Fruit fly (Drosophila melanogaster) whole organism, prepupa: ENCODE results near the gene CG12713.

ENCODE experiments used
- Blimp-1 ChIP-seq: fragments of 200-800 bp; sonication (Bioruptor generic); optimal IDR thresholded peaks from 3 replicates; lab custom pipeline; 2017; ENCODE audit warnings: missing biosample characterization, missing genetic modification characterization, mild to moderate bottlenecking, moderate library complexity, missing genetic modification reagents
- CG10631 ChIP-seq: fragments of 200-800 bp; sonication (Bioruptor generic); optimal IDR thresholded peaks from 2 replicates; lab custom pipeline; 2016; ENCODE audit warnings: missing biosample characterization, missing genetic modification characterization
- CG10669 ChIP-seq: fragments of 200-800 bp; sonication (Bioruptor generic); optimal IDR thresholded peaks from 3 replicates; lab custom pipeline; 2018; ENCODE audit warnings: missing biosample characterization, mild to moderate bottlenecking, missing genetic modification characterization, moderate library complexity
- CG11294 ChIP-seq: fragments of 200-800 bp; sonication (Bioruptor generic); IDR thresholded peaks from 2 replicates; pipeline ENCODE4 v1.3.6; 2022; ENCODE audit warnings: missing biosample characterization, missing genetic modification characterization
- CG11762 ChIP-seq: fragments of 200-800 bp; sonication (Bioruptor generic); optimal IDR thresholded peaks from 3 replicates; lab custom pipeline; 2016; ENCODE audit warnings: missing biosample characterization, missing genetic modification characterization; ENCODE audit not compliant: insufficient read depth
- CG11902 ChIP-seq: fragments of 200-800 bp; sonication (Bioruptor generic); optimal IDR thresholded peaks from 3 replicates; lab custom pipeline; 2016; ENCODE audit warnings: missing biosample characterization, missing genetic modification characterization
- CG15336 ChIP-seq: fragments of 200-800 bp; sonication (Bioruptor generic); IDR thresholded peaks from 2 replicates; pipeline ENCODE4 v1.3.6; 2022; ENCODE audit warnings: missing biosample characterization, missing genetic modification characterization
- CG1621 ChIP-seq: fragments of 200-800 bp; sonication (Bioruptor generic); optimal IDR thresholded peaks from 3 replicates; lab custom pipeline; 2018; ENCODE audit warnings: missing biosample characterization, mild to moderate bottlenecking, missing genetic modification characterization
- CG3032 ChIP-seq: fragments of 200-800 bp; optimal IDR thresholded peaks from 2 replicates; lab custom pipeline; 2019; ENCODE audit warnings: missing biosample characterization, mild to moderate bottlenecking, missing genetic modification characterization, moderate library complexity
- CG31627 ChIP-seq: fragments of 200-800 bp; sonication (Bioruptor generic); optimal IDR thresholded peaks from 3 replicates; lab custom pipeline; 2016; ENCODE audit warnings: missing biosample characterization, missing genetic modification characterization
- CG32006 ChIP-seq: fragments of 200-800 bp; sonication (Bioruptor generic); optimal IDR thresholded peaks from 3 replicates; lab custom pipeline; 2017; ENCODE audit warnings: missing biosample characterization, mild to moderate bottlenecking, missing genetic modification characterization
- CG3919 ChIP-seq: fragments of 200-800 bp; sonication (Bioruptor generic); optimal IDR thresholded peaks from 3 replicates; lab custom pipeline; 2016; ENCODE audit warnings: missing biosample characterization, missing genetic modification characterization
- CG6163 ChIP-seq: fragments of 200-800 bp; sonication (Bioruptor generic); IDR thresholded peaks from 3 replicates; pipeline ENCODE4 v1.3.6; 2022; ENCODE audit warnings: missing biosample characterization, missing genetic modification characterization
- CG6276 ChIP-seq: fragments of 200-800 bp; sonication (Bioruptor generic); optimal IDR thresholded peaks from 2 replicates; lab custom pipeline; 2017; ENCODE audit warnings: missing biosample characterization, mild to moderate bottlenecking, missing genetic modification characterization
- CG6792 ChIP-seq: fragments of 200-800 bp; sonication (Bioruptor generic); optimal IDR thresholded peaks from 3 replicates; lab custom pipeline; 2016; ENCODE audit warnings: missing biosample characterization, missing genetic modification characterization
- CG6808 ChIP-seq: fragments of 200-800 bp; sonication (Bioruptor generic); optimal IDR thresholded peaks from 3 replicates; lab custom pipeline; 2017; ENCODE audit warnings: missing biosample characterization, missing genetic modification characterization, mild to moderate bottlenecking, moderate library complexity, missing genetic modification reagents
- CG8119 ChIP-seq: fragments of 200-800 bp; sonication (Bioruptor generic); IDR thresholded peaks from 3 replicates; pipeline ENCODE4 v1.3.6; 2022; ENCODE audit warnings: missing biosample characterization, missing genetic modification characterization
- CG8319 ChIP-seq: fragments of 200-800 bp; sonication (Bioruptor generic); optimal IDR thresholded peaks from 3 replicates; lab custom pipeline; 2016; ENCODE audit warnings: missing biosample characterization, missing genetic modification characterization
- CG8632 ChIP-seq: fragments of 200-800 bp; sonication (Bioruptor generic); optimal IDR thresholded peaks from 3 replicates; lab custom pipeline; 2016; ENCODE audit warnings: missing biosample characterization, missing genetic modification characterization
- CG9139 ChIP-seq: fragments of 200-800 bp; sonication (Bioruptor generic); optimal IDR thresholded peaks from 3 replicates; lab custom pipeline; 2017; ENCODE audit warnings: missing biosample characterization, mild to moderate bottlenecking, missing genetic modification characterization
- Eip78C ChIP-seq: fragments of 200-800 bp; sonication (Bioruptor generic); peaks from one replicate; lab custom pipeline; 2016; ENCODE audit warnings: missing biosample characterization, missing genetic modification characterization
- Ets96B ChIP-seq: fragments of 200-800 bp; optimal IDR thresholded peaks from 2 replicates; lab custom pipeline; 2019; ENCODE audit warnings: missing biosample characterization, mild to moderate bottlenecking, missing genetic modification characterization, moderate library complexity
- Gug ChIP-seq: fragments of 200-800 bp; sonication (Bioruptor generic); IDR thresholded peaks from 2 replicates; pipeline ENCODE4 v1.3.6; 2022; ENCODE audit warnings: missing biosample characterization, missing genetic modification characterization
- Hr38 ChIP-seq: sonication (Bioruptor generic); optimal IDR thresholded peaks from 2 replicates; lab custom pipeline; 2016; ENCODE audit warnings: missing biosample characterization, missing genetic modification characterization
- Hr39 ChIP-seq: fragments of 200-800 bp; sonication (Bioruptor generic); optimal IDR thresholded peaks from 2 replicates; lab custom pipeline; 2016; ENCODE audit warnings: missing biosample characterization, missing genetic modification characterization
- OdsH ChIP-seq: fragments of 200-800 bp; sonication (Bioruptor generic); optimal IDR thresholded peaks from 3 replicates; lab custom pipeline; 2016; ENCODE audit warnings: missing biosample characterization, missing genetic modification characterization
- Smox ChIP-seq: fragments of 200-800 bp; sonication (Bioruptor generic); optimal IDR thresholded peaks from 3 replicates; lab custom pipeline; 2016; ENCODE audit warnings: missing biosample characterization, missing genetic modification characterization
- Sox102F ChIP-seq: fragments of 200-800 bp; sonication (Bioruptor generic); optimal IDR thresholded peaks from 2 replicates; lab custom pipeline; 2016; ENCODE audit warnings: missing biosample characterization, mild to moderate bottlenecking, missing genetic modification characterization
- Sox14 ChIP-seq: fragments of 200-800 bp; sonication (Bioruptor generic); optimal IDR thresholded peaks from 3 replicates; lab custom pipeline; 2016; ENCODE audit warnings: missing biosample characterization, missing genetic modification characterization
- achi ChIP-seq: fragments of 200-800 bp; sonication (Bioruptor generic); optimal IDR thresholded peaks from 3 replicates; lab custom pipeline; 2016; ENCODE audit warnings: missing biosample characterization, missing genetic modification characterization
- acj6 ChIP-seq: fragments of 200-800 bp; sonication (Bioruptor generic); optimal IDR thresholded peaks from 3 replicates; lab custom pipeline; 2016; ENCODE audit warnings: missing biosample characterization, missing genetic modification characterization
- cyc ChIP-seq: fragments of 200-800 bp; sonication (Bioruptor generic); optimal IDR thresholded peaks from 3 replicates; lab custom pipeline; 2016; ENCODE audit warnings: missing biosample characterization, missing genetic modification characterization
- dac ChIP-seq: fragments of 200-800 bp; sonication (Bioruptor generic); optimal IDR thresholded peaks from 2 replicates; lab custom pipeline; 2017; ENCODE audit warnings: missing biosample characterization, mild to moderate bottlenecking, missing genetic modification characterization
- dsx ChIP-seq: fragments of 200-800 bp; optimal IDR thresholded peaks from 3 replicates; lab custom pipeline; 2019; ENCODE audit warnings: missing biosample characterization, mild to moderate bottlenecking, missing genetic modification characterization, moderate library complexity; ENCODE audit not compliant: poor library complexity, severe bottlenecking
- eg ChIP-seq: fragments of 200-800 bp; sonication (Bioruptor generic); IDR thresholded peaks from 3 replicates; pipeline ENCODE4 v1.3.6; 2022; ENCODE audit warnings: missing biosample characterization, missing genetic modification characterization
- esn ChIP-seq: fragments of 200-800 bp; sonication (Bioruptor generic); optimal IDR thresholded peaks from 2 replicates; lab custom pipeline; 2016; ENCODE audit warnings: missing biosample characterization, mild to moderate bottlenecking, missing genetic modification characterization, moderate library complexity
- fd85E ChIP-seq: fragments of 200-800 bp; sonication (Bioruptor generic); optimal IDR thresholded peaks from 3 replicates; lab custom pipeline; 2016; ENCODE audit warnings: missing biosample characterization, missing genetic modification characterization
- fkh ChIP-seq: fragments of 200-800 bp; sonication (Bioruptor generic); optimal IDR thresholded peaks from 3 replicates; lab custom pipeline; 2017; ENCODE audit warnings: missing biosample characterization, mild to moderate bottlenecking, missing genetic modification characterization, moderate library complexity
- lz ChIP-seq: fragments of 200-800 bp; sonication (Bioruptor generic); optimal IDR thresholded peaks from 3 replicates; lab custom pipeline; 2016; ENCODE audit warnings: missing biosample characterization, missing genetic modification characterization
- pdm3 ChIP-seq: fragments of 200-800 bp; sonication (Bioruptor generic); optimal IDR thresholded peaks from 3 replicates; lab custom pipeline; 2016; ENCODE audit warnings: missing biosample characterization, missing genetic modification characterization
- salr ChIP-seq, 2 experiments: fragments of 200-800 bp; sonication (Bioruptor generic); optimal IDR thresholded peaks; 3 replicates each; lab custom pipeline; 2016 to 2018; ENCODE audit warnings: missing biosample characterization in 2 of 2, missing genetic modification characterization in 2 of 2, mild to moderate bottlenecking in 1 of 2
- spab ChIP-seq: fragments of 200-800 bp; sonication (Bioruptor generic); optimal IDR thresholded peaks from 2 replicates; lab custom pipeline; 2017; ENCODE audit warnings: missing biosample characterization, mild to moderate bottlenecking, missing genetic modification characterization, missing genetic modification reagents
- ss ChIP-seq, 2 experiments: fragments of 200-800 bp; sonication (Bioruptor generic); optimal IDR thresholded peaks; 2 replicates in 1 of 2; 3 replicates in 1 of 2; lab custom pipeline; 2017 to 2018; ENCODE audit warnings: mild to moderate bottlenecking in 2 of 2, missing biosample characterization in 2 of 2, missing genetic modification characterization in 2 of 2, moderate library complexity in 1 of 2
- svp ChIP-seq: fragments of 200-800 bp; sonication (Bioruptor generic); peaks from one replicate; lab custom pipeline; 2016; ENCODE audit warnings: missing biosample characterization, missing genetic modification characterization
- topi ChIP-seq: fragments of 200-800 bp; sonication (Bioruptor generic); optimal IDR thresholded peaks from 3 replicates; lab custom pipeline; 2016; ENCODE audit warnings: missing biosample characterization, missing genetic modification characterization

CG12713 gene

dm6 chr3L:15825493-15826209, 6.6 kb upstream of the CG12713 start (continued):
- TF ChIP-seq CG11762 (GFP tag; lab: Kevin White, UChicago) (no peak), Smox (GFP tag; lab: Kevin White, UChicago) (no peak), fkh (GFP tag; lab: Kevin White, UChicago) (peak; percentile 92), pdm3 (GFP tag; lab: Kevin White, UChicago) (no peak), CG8119 (GFP tag; lab: Robert Waterston, UW) (0 out of 3 replicates have a peak, but pooled peaks have one; percentile 17), dsx (peak; percentile 14), CG6792 (GFP tag; lab: Kevin White, UChicago) (peak; percentile 44), acj6 (no peak), achi (no peak), eg (GFP tag; lab: Robert Waterston, UW) (peak; percentile 76), Gug (GFP tag; lab: Robert Waterston, UW) (no peak), CG1621 (tag; lab: Kevin White, UChicago) (no peak), CG8319 (GFP tag; lab: Kevin White, UChicago) (no peak), cyc (no peak), Blimp-1 (GFP tag; lab: Kevin White, UChicago) (no peak), CG3032 (tag; lab: Kevin White, UChicago) (no peak), CG31627 (no peak), CG6276 (GFP tag; lab: Kevin White, UChicago) (peak; percentile 28), lz (GFP tag; lab: Kevin White, UChicago) (no peak)

- peak; percentile 4 for TF ChIP-seq spab (GFP tag; lab: Kevin White, UChicago)
- peak; percentile 65 for TF ChIP-seq CG31627
- no peak for TF ChIP-seq fd85E (GFP tag; lab: Kevin White, UChicago)
- TF ChIP-seq CG1621 (tag; lab: Kevin White, UChicago), result no peak
- peak; percentile 74 for TF ChIP-seq OdsH (GFP tag; lab: Kevin White, UChicago)
- no peak for TF ChIP-seq CG9139 (GFP tag; lab: Kevin White, UChicago)
- TF ChIP-seq CG11294 (GFP tag; lab: Robert Waterston, UW), result peak; percentile 57; the same call in 1 of the 2 replicates
- peak; percentile 78 for TF ChIP-seq pdm3 (GFP tag; lab: Kevin White, UChicago)
- TF ChIP-seq CG6276 (GFP tag; lab: Kevin White, UChicago), result no peak
- peak; percentile 45 for TF ChIP-seq Eip78C
- TF ChIP-seq CG11902 (GFP tag; lab: Kevin White, UChicago), result peak; percentile 2
- no peak for TF ChIP-seq dac (GFP tag; lab: Kevin White, UChicago)
- peak; percentile 51 for TF ChIP-seq esn (GFP tag; lab: Kevin White, UChicago)
- TF ChIP-seq CG6808 (GFP tag; lab: Kevin White, UChicago), result no peak
- peak; percentile 63 for TF ChIP-seq CG15336 (GFP tag; lab: Robert Waterston, UW)
- no peak for TF ChIP-seq Smox (GFP tag; lab: Kevin White, UChicago)
- no peak for TF ChIP-seq Hr39 (GFP tag; lab: Kevin White, UChicago)
- no peak for TF ChIP-seq svp (GFP tag; lab: Kevin White, UChicago)
- no peak for TF ChIP-seq Hr38 (GFP tag; lab: Kevin White, UChicago)
- peak; percentile 57 for TF ChIP-seq CG3919
- peak in 1 of 2 experiments; percentile 54 for TF ChIP-seq salr (GFP tag; optimal IDR thresholded peaks at IDR 0.05; lab: Kevin White, UChicago)
- no peak for TF ChIP-seq Blimp-1 (GFP tag; lab: Kevin White, UChicago)
- TF ChIP-seq CG8632 (GFP tag; lab: Kevin White, UChicago), result peak; percentile 63
- peak; percentile 50 for TF ChIP-seq Sox14 (GFP tag; lab: Kevin White, UChicago)
- peak; percentile 47 for TF ChIP-seq Sox102F (GFP tag; lab: Kevin White, UChicago)
- TF ChIP-seq CG11762 (GFP tag; lab: Kevin White, UChicago), result no peak
- TF ChIP-seq Ets96B, result peak; percentile 50
- TF ChIP-seq CG32006 (GFP tag; lab: Kevin White, UChicago), result peak; percentile 67
- no peak for TF ChIP-seq CG6163
- TF ChIP-seq cyc, result peak; percentile 44
- TF ChIP-seq CG10631 (GFP tag; lab: Kevin White, UChicago), result peak; percentile 73
- peak; percentile 46 for TF ChIP-seq topi (GFP tag; lab: Kevin White, UChicago)
- peak; percentile 64 for TF ChIP-seq acj6
- peak; percentile 38 for TF ChIP-seq achi
- peak; percentile 70 for TF ChIP-seq CG3032 (tag; lab: Kevin White, UChicago)
- TF ChIP-seq CG10669, result peak; percentile 26
- peak; percentile 86 for TF ChIP-seq eg (GFP tag; lab: Robert Waterston, UW)
- TF ChIP-seq ss (GFP tag; optimal IDR thresholded peaks at IDR 0.05; lab: Kevin White, UChicago), result peak in 1 of 2 experiments; percentile 28
- TF ChIP-seq Gug (GFP tag; lab: Robert Waterston, UW), result peak; percentile 42; the same call in 1 of the 2 replicates
Measured at dm6 chr3L:15826347-15826984, 5.8 kb upstream of the CG12713 start, which contains the start of the genes DCP2 and dbo. Gene DCP2, minus strand, starts transcription at chr3L:15826423. Gene dbo, plus strand, starts transcription at chr3L:15826888.
